Worm (Caenorhabditis elegans) whole organism, young adult: ENCODE results near the gene tald-1.

Experiments
- B0035.1 ChIP-seq: sonication (generic microtip); optimal IDR thresholded peaks from 2 replicates; lab custom pipeline; 2016; ENCODE audit warnings: missing genetic modification characterization, mild to moderate bottlenecking, missing compliant biosample characterization, missing genotype, missing genetic modification reagents
- B0336.3 ChIP-seq: fragments of 200-800 bp; sonication (Bioruptor generic); IDR thresholded peaks from 2 replicates; pipeline ENCODE4 v1.3.6; 2022; ENCODE audit warnings: missing genetic modification characterization, missing compliant biosample characterization
- C06A6.2 ChIP-seq: fragments of 200-800 bp; sonication (Bioruptor generic); conservative IDR thresholded peaks from 2 replicates; pipeline ENCODE4 v1.3.6; 2022; ENCODE audit warnings: missing genetic modification characterization, missing compliant biosample characterization
- C17E4.6 ChIP-seq: fragments of 200-800 bp; sonication (Bioruptor generic); IDR thresholded peaks from 2 replicates; pipeline ENCODE4 v1.3.6; 2022; ENCODE audit warnings: missing genetic modification reagents, missing genetic modification characterization, missing compliant biosample characterization
- F23B12.7 ChIP-seq: sonication (generic microtip); optimal IDR thresholded peaks from 2 replicates; lab custom pipeline; 2017; ENCODE audit warnings: missing genetic modification characterization, mild to moderate bottlenecking, missing compliant biosample characterization, antibody characterized with exemption, moderate library complexity; ENCODE audit not compliant: insufficient read depth
- F37B4.10 ChIP-seq: fragments of 200-800 bp; sonication (Bioruptor generic); IDR thresholded peaks from 2 replicates; pipeline ENCODE4 v1.3.6; 2022; ENCODE audit warnings: missing genetic modification characterization, missing compliant biosample characterization
- F49E8.2 ChIP-seq: sonication (generic microtip); optimal IDR thresholded peaks from 3 replicates; lab custom pipeline; 2017; ENCODE audit warnings: missing genetic modification characterization, mild to moderate bottlenecking, missing compliant biosample characterization, antibody characterized with exemption, moderate library complexity; ENCODE audit not compliant: insufficient read depth
- F52B5.7 ChIP-seq: sonication (generic microtip); optimal IDR thresholded peaks from 2 replicates; lab custom pipeline; 2016; ENCODE audit warnings: mild to moderate bottlenecking, missing genetic modification characterization, missing compliant biosample characterization
- Y53G8AR.9 ChIP-seq: fragments of 200-800 bp; sonication (Bioruptor generic); conservative IDR thresholded peaks from 2 replicates; pipeline ENCODE4 v1.3.6; 2022; ENCODE audit warnings: missing genetic modification reagents, missing genetic modification characterization, missing compliant biosample characterization
- Y79H2A.3 ChIP-seq: fragments of 200-800 bp; sonication (Bioruptor generic); conservative IDR thresholded peaks from 2 replicates; pipeline ENCODE4 v1.3.6; 2022; ENCODE audit warnings: missing genetic modification reagents, missing genetic modification characterization, missing compliant biosample characterization
- aptf-3 ChIP-seq: fragments of 200-800 bp; sonication (Bioruptor generic); IDR thresholded peaks from 2 replicates; pipeline ENCODE4 v1.3.6; 2022; ENCODE audit warnings: missing genetic modification characterization, missing compliant biosample characterization
- attf-5 ChIP-seq: fragments of 200-800 bp; sonication (Bioruptor generic); optimal IDR thresholded peaks from 2 replicates; lab custom pipeline; 2018; ENCODE audit warnings: mild to moderate bottlenecking, missing genetic modification characterization, missing compliant biosample characterization
- attf-6 ChIP-seq: fragments of 200-800 bp; sonication (Bioruptor generic); IDR thresholded peaks from 2 replicates; pipeline ENCODE4 v1.3.6; 2022; ENCODE audit warnings: missing genetic modification reagents, missing genetic modification characterization, missing compliant biosample characterization
- cebp-2 ChIP-seq: fragments of 200-800 bp; sonication (Bioruptor generic); IDR thresholded peaks from 2 replicates; pipeline ENCODE4 v1.3.6; 2022; ENCODE audit warnings: missing genetic modification characterization, missing compliant biosample characterization
- ceh-100 ChIP-seq: fragments of 200-800 bp; sonication (Bioruptor generic); IDR thresholded peaks from 2 replicates; pipeline ENCODE4 v1.3.6; 2022; ENCODE audit warnings: missing genetic modification reagents, missing genetic modification characterization, missing compliant biosample characterization
- ceh-27 ChIP-seq: fragments of 200-800 bp; sonication (Bioruptor generic); optimal IDR thresholded peaks from 2 replicates; lab custom pipeline; 2018; ENCODE audit warnings: mild to moderate bottlenecking, missing genetic modification characterization, moderate library complexity, missing compliant biosample characterization
- ceh-40 ChIP-seq: fragments of 200-800 bp; sonication (Bioruptor generic); IDR thresholded peaks from 2 replicates; pipeline ENCODE4 v1.3.6; 2022; ENCODE audit warnings: missing genetic modification characterization, missing compliant biosample characterization
- ceh-58 ChIP-seq: fragments of 200-800 bp; sonication (Bioruptor generic); IDR thresholded peaks from 2 replicates; pipeline ENCODE4 v1.3.6; 2022; ENCODE audit warnings: missing genetic modification characterization, missing compliant biosample characterization
- ceh-91 ChIP-seq: fragments of 200-800 bp; sonication (Bioruptor generic); IDR thresholded peaks from 2 replicates; pipeline ENCODE4 v1.3.6; 2022; ENCODE audit warnings: missing genetic modification reagents, missing genetic modification characterization, missing compliant biosample characterization
- dox-1 ChIP-seq: fragments of 200-800 bp; sonication (Bioruptor generic); IDR thresholded peaks from 2 replicates; pipeline ENCODE4 v1.3.6; 2022; ENCODE audit warnings: missing genetic modification reagents, missing genetic modification characterization, missing compliant biosample characterization
- efl-1 ChIP-seq: fragments of 150-350 bp; optimal IDR thresholded peaks from 2 replicates; lab custom pipeline; 2014; ENCODE audit warnings: missing biosample characterization, missing genetic modification reagents, missing genetic modification characterization
- ets-4 ChIP-seq: fragments of 200-800 bp; sonication (Bioruptor generic); optimal IDR thresholded peaks from 2 replicates; lab custom pipeline; 2018; ENCODE audit warnings: mild to moderate bottlenecking, missing genetic modification characterization, missing compliant biosample characterization
- him-1 ChIP-seq: sonication (generic microtip); optimal IDR thresholded peaks from 2 replicates; lab custom pipeline; 2016; ENCODE audit warnings: missing genotype, missing genetic modification reagents, missing genetic modification characterization, missing compliant biosample characterization
- hmg-1.2 ChIP-seq: fragments of 200-800 bp; sonication (Bioruptor generic); IDR thresholded peaks from 2 replicates; pipeline ENCODE4 v1.3.6; 2022; ENCODE audit warnings: missing genetic modification reagents, missing genetic modification characterization, missing compliant biosample characterization
- hmg-20 ChIP-seq: fragments of 200-800 bp; sonication (Bioruptor generic); IDR thresholded peaks from 2 replicates; pipeline ENCODE4 v1.3.6; 2022; ENCODE audit warnings: missing genetic modification reagents, missing genetic modification characterization, missing compliant biosample characterization
- hrde-1 ChIP-seq: sonication (generic microtip); optimal IDR thresholded peaks from 2 replicates; lab custom pipeline; 2016; ENCODE audit warnings: missing genetic modification characterization, mild to moderate bottlenecking, missing compliant biosample characterization, moderate library complexity, missing genotype, missing genetic modification reagents, borderline replicate concordance
- lin-26 ChIP-seq: fragments of 200-800 bp; sonication (Bioruptor generic); IDR thresholded peaks from 2 replicates; pipeline ENCODE4 v1.3.6; 2022; ENCODE audit warnings: missing genetic modification reagents, missing genetic modification characterization, missing compliant biosample characterization
- lsl-1 ChIP-seq: fragments of 200-800 bp; sonication (Bioruptor generic); optimal IDR thresholded peaks from 2 replicates; lab custom pipeline; 2018; ENCODE audit warnings: mild to moderate bottlenecking, missing genetic modification characterization, moderate library complexity, missing compliant biosample characterization
- madf-3 ChIP-seq: fragments of 200-800 bp; sonication (Bioruptor generic); IDR thresholded peaks from 2 replicates; pipeline ENCODE4 v1.3.6; 2022; ENCODE audit warnings: missing genetic modification reagents, missing genetic modification characterization, missing compliant biosample characterization
- madf-6 ChIP-seq: fragments of 200-800 bp; sonication (Bioruptor generic); IDR thresholded peaks from 2 replicates; pipeline ENCODE4 v1.3.6; 2022; ENCODE audit warnings: missing genetic modification reagents, missing genetic modification characterization, missing compliant biosample characterization
- mcd-1 ChIP-seq: fragments of 200-800 bp; sonication (Bioruptor generic); IDR thresholded peaks from 2 replicates; pipeline ENCODE4 v1.3.6; 2022; ENCODE audit warnings: missing genetic modification reagents, missing genetic modification characterization, missing compliant biosample characterization
- mel-28 ChIP-seq: sonication (generic microtip); optimal IDR thresholded peaks from 2 replicates; lab custom pipeline; 2016; ENCODE audit warnings: borderline replicate concordance, mild to moderate bottlenecking, missing genetic modification characterization, missing compliant biosample characterization
- mes-4 ChIP-seq: sonication (generic microtip); optimal IDR thresholded peaks from 2 replicates; lab custom pipeline; 2016; ENCODE audit warnings: missing genotype, missing genetic modification characterization, missing compliant biosample characterization
- nfyb-1 ChIP-seq: fragments of 200-800 bp; sonication (Bioruptor generic); IDR thresholded peaks from 2 replicates; pipeline ENCODE4 v1.3.6; 2022; ENCODE audit warnings: missing genetic modification reagents, missing genetic modification characterization, missing compliant biosample characterization
- nhr-120 ChIP-seq: fragments of 200-800 bp; sonication (Bioruptor generic); IDR thresholded peaks from 2 replicates; pipeline ENCODE4 v1.3.6; 2022; ENCODE audit warnings: missing genetic modification characterization, missing compliant biosample characterization
- nhr-90 ChIP-seq: sonication (generic microtip); optimal IDR thresholded peaks from 2 replicates; lab custom pipeline; 2016; ENCODE audit warnings: missing genotype, mild to moderate bottlenecking, missing genetic modification characterization, missing compliant biosample characterization
- rcor-1 ChIP-seq: fragments of 200-800 bp; sonication (Bioruptor generic); IDR thresholded peaks from 2 replicates; pipeline ENCODE4 v1.3.6; 2022; ENCODE audit warnings: missing genetic modification reagents, missing genetic modification characterization, missing compliant biosample characterization
- repo-1 ChIP-seq: sonication (generic microtip); optimal IDR thresholded peaks from 2 replicates; lab custom pipeline; 2017; ENCODE audit warnings: mild to moderate bottlenecking, missing genetic modification characterization, missing compliant biosample characterization
- rpc-1 ChIP-seq, 2 experiments: fragments of 150-350 bp in 1 of 2; sonication (generic microtip) in 1 of 2; optimal IDR thresholded peaks; 2 replicates each; lab custom pipeline; 2014 to 2018; ENCODE audit warnings: missing biosample characterization in 1 of 2, missing genetic modification characterization in 1 of 2, missing genetic modification reagents in 1 of 2, missing genotype in 1 of 2
- snpc-1.1 ChIP-seq: sonication (generic microtip); optimal IDR thresholded peaks from 2 replicates; lab custom pipeline; 2017; ENCODE audit warnings: missing genetic modification characterization, mild to moderate bottlenecking, missing compliant biosample characterization, antibody characterized with exemption, moderate library complexity, missing genotype, missing genetic modification reagents; ENCODE audit not compliant: insufficient read depth
- snpc-4 ChIP-seq, 5 experiments: fragments of 150-350 bp in 1 of 5; sonication (generic microtip) in 4 of 5; optimal IDR thresholded peaks; 2 replicates each; lab custom pipeline; 2014 to 2018; ENCODE audit warnings: missing genetic modification characterization in 5 of 5, missing biosample characterization in 3 of 5, antibody characterized with exemption in 2 of 5, mild to moderate bottlenecking in 2 of 5, missing compliant biosample characterization in 2 of 5, missing genotype in 2 of 5, moderate library complexity in 2 of 5, missing genetic modification reagents in 1 of 5
- sptf-2 ChIP-seq: fragments of 200-800 bp; sonication (Bioruptor generic); optimal IDR thresholded peaks from 2 replicates; lab custom pipeline; 2018; ENCODE audit warnings: mild to moderate bottlenecking, missing genetic modification characterization, missing compliant biosample characterization
- tbp1 ChIP-seq: fragments of 200-800 bp; sonication (Bioruptor generic); optimal IDR thresholded peaks from 2 replicates; lab custom pipeline; 2018; ENCODE audit warnings: mild to moderate bottlenecking, missing genetic modification characterization, missing compliant biosample characterization
- tlf-1 ChIP-seq: fragments of 200-800 bp; sonication (Bioruptor generic); optimal IDR thresholded peaks from 2 replicates; lab custom pipeline; 2018; ENCODE audit warnings: mild to moderate bottlenecking, missing genetic modification characterization, missing compliant biosample characterization
- xnd-1 ChIP-seq: sonication (generic microtip); optimal IDR thresholded peaks from 2 replicates; lab custom pipeline; 2016; ENCODE audit warnings: missing genotype, missing genetic modification reagents, missing genetic modification characterization, missing compliant biosample characterization
- ztf-18 ChIP-seq: sonication (generic microtip); optimal IDR thresholded peaks from 2 replicates; lab custom pipeline; 2016; ENCODE audit warnings: missing genotype, mild to moderate bottlenecking, missing genetic modification characterization, missing compliant biosample characterization
- ztf-26 ChIP-seq: sonication (generic microtip); optimal IDR thresholded peaks from 2 replicates; lab custom pipeline; 2017; ENCODE audit warnings: missing genetic modification characterization, missing compliant biosample characterization

The tald-1 gene

ce11 chrIV:4347578-4348003 lies 38.9 kb upstream of the tald-1 start:
- TF ChIP-seq F23B12.7 (tag; lab: Kevin White, UChicago) (peak; percentile 81), attf-5 (GFP tag; lab: Kevin White, UChicago) (no peak), F49E8.2 (tag; lab: Kevin White, UChicago) (peak; percentile 92), snpc-4 (GFP tag; optimal IDR thresholded peaks at IDR 0.05; lab: Kevin White, UChicago) (peak; percentile 85), snpc-4 (tag; optimal IDR thresholded peaks at IDR 0.05; lab: Kevin White, UChicago) (peak; percentile 83 to 96 (median 92)), him-1 (tag; lab: Kevin White, UChicago) (peak; percentile 80), attf-6 (GFP tag; lab: Robert Waterston, UW) (peak; percentile 95), F52B5.7 (tag; lab: Kevin White, UChicago) (peak; percentile 21), C17E4.6 (peak; percentile 76), ceh-27 (GFP tag; lab: Kevin White, UChicago) (peak; percentile 17), tbp1 (GFP tag; lab: Kevin White, UChicago) (peak; percentile 70), ceh-58 (GFP tag; lab: Robert Waterston, UW) (0 out of 2 replicates have a peak, but pooled peaks have one; percentile 52), rcor-1 (peak; percentile 60), mcd-1 (GFP tag; lab: Robert Waterston, UW) (peak; percentile 90), ztf-26 (no peak), F37B4.10 (GFP tag; lab: Robert Waterston, UW) (no peak), Y53G8AR.9 (GFP tag; lab: Robert Waterston, UW) (peak; percentile 85), mes-4 (tag; lab: Kevin White, UChicago) (peak; percentile 9), hmg-1.2 (GFP tag; lab: Robert Waterston, UW) (peak; percentile 61), lsl-1 (GFP tag; lab: Kevin White, UChicago) (peak; percentile 74), hrde-1 (tag; lab: Kevin White, UChicago) (peak; percentile 47), madf-6 (GFP tag; lab: Robert Waterston, UW) (peak; percentile 85), efl-1 (GFP tag; lab: Kevin White, UChicago) (peak; percentile 29), B0035.1 (tag; lab: Kevin White, UChicago) (no peak), dox-1 (GFP tag; lab: Robert Waterston, UW) (peak; percentile 93), Y79H2A.3 (GFP tag; lab: Robert Waterston, UW) (peak; percentile 48; the same call in 1 of the 2 replicates), hmg-20 (GFP tag; lab: Robert Waterston, UW) (peak; percentile 29; the same call in 1 of the 2 replicates), xnd-1 (peak; percentile 46), B0336.3 (GFP tag; lab: Robert Waterston, UW) (peak; percentile 71), ets-4 (GFP tag; lab: Kevin White, UChicago) (no peak), mel-28 (no peak), repo-1 (tag; lab: Kevin White, UChicago) (peak; percentile 69), tlf-1 (GFP tag; lab: Kevin White, UChicago) (peak; percentile 44), lin-26 (GFP tag; lab: Robert Waterston, UW) (peak; percentile 78; the same call in 1 of the 2 replicates), ceh-100 (GFP tag; lab: Robert Waterston, UW) (peak; percentile 73; the same call in 1 of the 2 replicates), nhr-90 (tag; lab: Kevin White, UChicago) (no peak), sptf-2 (GFP tag; lab: Kevin White, UChicago) (peak; percentile 52), ceh-91 (GFP tag; lab: Robert Waterston, UW) (peak; percentile 81), nhr-120 (GFP tag; lab: Robert Waterston, UW) (no peak), snpc-1.1 (tag; lab: Kevin White, UChicago) (peak; percentile 95), ztf-18 (peak; percentile 78), madf-3 (GFP tag; lab: Robert Waterston, UW) (peak; percentile 71), aptf-3 (GFP tag; lab: Robert Waterston, UW) (0 out of 2 replicates have a peak, but pooled peaks have one; percentile 55), nfyb-1 (peak; percentile 63; the same call in 1 of the 2 replicates), rpc-1 (optimal IDR thresholded peaks at IDR 0.05; lab: Kevin White, UChicago) (no peak), rpc-1 (tag; optimal IDR thresholded peaks at IDR 0.05; lab: Kevin White, UChicago) (peak; percentile 11), cebp-2 (no peak), ceh-40 (GFP tag; lab: Robert Waterston, UW) (no peak), C06A6.2 (no peak)
